Worm (Caenorhabditis elegans) whole organism, L3 larva: Measurements from ENCODE around the gene clec-141.

Experiments
- elt-1 ChIP-seq: fragments of 150-350 bp; optimal IDR thresholded peaks from 2 replicates; lab custom pipeline; 2014; ENCODE audit warnings: missing biosample characterization, missing genetic modification characterization
- lin-39 ChIP-seq: fragments of 150-350 bp; optimal IDR thresholded peaks from 2 replicates; lab custom pipeline; 2018; ENCODE audit warnings: missing biosample characterization, missing genetic modification reagents, missing genetic modification characterization
- nhr-12 ChIP-seq: fragments of 150-350 bp; optimal IDR thresholded peaks from 2 replicates; lab custom pipeline; 2014; ENCODE audit warnings: missing biosample characterization, missing genetic modification characterization
- nhr-23 ChIP-seq: fragments of 150-350 bp; optimal IDR thresholded peaks from 2 replicates; lab custom pipeline; 2014; ENCODE audit warnings: missing biosample characterization, missing genetic modification reagents, missing genetic modification characterization
- nhr-77 ChIP-seq: fragments of 150-350 bp; optimal IDR thresholded peaks from 2 replicates; lab custom pipeline; 2014; ENCODE audit warnings: missing biosample characterization, missing genetic modification characterization
- pha-4 ChIP-seq: fragments of 150-350 bp; optimal IDR thresholded peaks from 2 replicates; lab custom pipeline; 2014; ENCODE audit warnings: missing biosample characterization, missing genetic modification reagents, missing genetic modification characterization
- pqm-1 ChIP-seq: fragments of 150-350 bp; optimal IDR thresholded peaks from 2 replicates; lab custom pipeline; 2017; ENCODE audit warnings: missing biosample characterization, missing genetic modification characterization, inconsistent platforms

ce11 chrII:5446506-5446905 lies 39.1 kb upstream of the clec-141 start, which contains the start of gene nmr-1:
- no peak for TF ChIP-seq pqm-1
- TF ChIP-seq pha-4 (tag; lab: Kevin White, UChicago): no peak
- TF ChIP-seq nhr-12 (tag; lab: Kevin White, UChicago): no peak
- TF ChIP-seq nhr-23: no peak
- TF ChIP-seq nhr-77 (tag; lab: Kevin White, UChicago): no peak
- no peak for TF ChIP-seq elt-1 (tag; lab: Kevin White, UChicago)
- no peak for TF ChIP-seq lin-39
